Fruit fly (Drosophila melanogaster) Kc167 (cell line): ENCODE measurements around the gene CG1889.

Experiments used
- h ChIP-seq: fragments of >200 bp; optimal IDR thresholded peaks from 3 replicates; lab custom pipeline; 2018; ENCODE audit warnings: missing external identifiers
- psq ChIP-seq: fragments of >200 bp; optimal IDR thresholded peaks from 2 replicates; lab custom pipeline; 2017; ENCODE audit warnings: missing external identifiers
- ttk ChIP-seq: sonication (Bioruptor generic); optimal IDR thresholded peaks from 2 replicates; lab custom pipeline; 2017; ENCODE audit warnings: missing external identifiers

dm6 chrX:9977305-9977704 lies 12.3 kb downstream of the CG1889 start, which contains the start of gene CG43386:
- TF ChIP-seq psq (lab: Kevin White, UChicago) (no peak), ttk (lab: Kevin White, UChicago) (no peak), h (lab: Kevin White, UChicago) (no peak)
